Worm (Caenorhabditis elegans) whole organism, young adult: ENCODE data around the gene C17H11.4.

ENCODE experiments used
- C06A6.2 ChIP-seq: fragments of 200-800 bp; sonication (Bioruptor generic); conservative IDR thresholded peaks from 2 replicates; pipeline ENCODE4 v1.3.6; 2022; ENCODE audit warnings: missing genetic modification characterization, missing compliant biosample characterization
- K11D2.4 ChIP-seq: fragments of 200-800 bp; sonication (Bioruptor generic); IDR thresholded peaks from 2 replicates; pipeline ENCODE4 v1.3.6; 2022; ENCODE audit warnings: missing genetic modification reagents, missing genetic modification characterization, missing compliant biosample characterization
- K12H6.12 ChIP-seq: fragments of 200-800 bp; sonication (Bioruptor generic); optimal IDR thresholded peaks from 2 replicates; lab custom pipeline; 2018; ENCODE audit warnings: mild to moderate bottlenecking, missing genetic modification characterization, missing compliant biosample characterization
- Y95B8A.8 ChIP-seq: fragments of 200-800 bp; sonication (Bioruptor generic); IDR thresholded peaks from 2 replicates; pipeline ENCODE4 v1.3.6; 2022; ENCODE audit warnings: missing genetic modification reagents, missing genetic modification characterization, missing compliant biosample characterization
- ZK185.1 ChIP-seq: sonication (generic microtip); optimal IDR thresholded peaks from 2 replicates; lab custom pipeline; 2016; ENCODE audit warnings: mild to moderate bottlenecking, missing genetic modification characterization, missing compliant biosample characterization; ENCODE audit not compliant: poor library complexity, severe bottlenecking
- ama-1 ChIP-seq, 3 experiments: fragments of 150-350 bp in 1 of 3; sonication (generic microtip) in 2 of 3; optimal IDR thresholded peaks; 2 replicates each; lab custom pipeline; 2014 to 2018; ENCODE audit warnings: missing biosample characterization in 2 of 3, missing genetic modification characterization in 2 of 3, missing genetic modification reagents in 2 of 3
- atf-7 ChIP-seq: sonication (generic microtip); optimal IDR thresholded peaks from 2 replicates; lab custom pipeline; 2017; ENCODE audit warnings: mild to moderate bottlenecking, missing genetic modification characterization, missing compliant biosample characterization
- ceh-27 ChIP-seq: fragments of 200-800 bp; sonication (Bioruptor generic); optimal IDR thresholded peaks from 2 replicates; lab custom pipeline; 2018; ENCODE audit warnings: mild to moderate bottlenecking, missing genetic modification characterization, moderate library complexity, missing compliant biosample characterization
- dox-1 ChIP-seq: fragments of 200-800 bp; sonication (Bioruptor generic); IDR thresholded peaks from 2 replicates; pipeline ENCODE4 v1.3.6; 2022; ENCODE audit warnings: missing genetic modification reagents, missing genetic modification characterization, missing compliant biosample characterization
- efl-1 ChIP-seq: fragments of 150-350 bp; optimal IDR thresholded peaks from 2 replicates; lab custom pipeline; 2014; ENCODE audit warnings: missing biosample characterization, missing genetic modification reagents, missing genetic modification characterization
- egrh-3 ChIP-seq: fragments of 200-800 bp; sonication (Bioruptor generic); IDR thresholded peaks from 2 replicates; pipeline ENCODE4 v1.3.6; 2022; ENCODE audit warnings: missing genetic modification reagents, missing genetic modification characterization, missing compliant biosample characterization
- ets-4 ChIP-seq: fragments of 200-800 bp; sonication (Bioruptor generic); optimal IDR thresholded peaks from 2 replicates; lab custom pipeline; 2018; ENCODE audit warnings: mild to moderate bottlenecking, missing genetic modification characterization, missing compliant biosample characterization
- fkh-3 ChIP-seq: sonication (generic microtip); optimal IDR thresholded peaks from 2 replicates; lab custom pipeline; 2016; ENCODE audit warnings: mild to moderate bottlenecking, missing genetic modification characterization, missing compliant biosample characterization
- him-1 ChIP-seq: sonication (generic microtip); optimal IDR thresholded peaks from 2 replicates; lab custom pipeline; 2016; ENCODE audit warnings: missing genotype, missing genetic modification reagents, missing genetic modification characterization, missing compliant biosample characterization
- hmg-1.2 ChIP-seq: fragments of 200-800 bp; sonication (Bioruptor generic); IDR thresholded peaks from 2 replicates; pipeline ENCODE4 v1.3.6; 2022; ENCODE audit warnings: missing genetic modification reagents, missing genetic modification characterization, missing compliant biosample characterization
- hmg-20 ChIP-seq: fragments of 200-800 bp; sonication (Bioruptor generic); IDR thresholded peaks from 2 replicates; pipeline ENCODE4 v1.3.6; 2022; ENCODE audit warnings: missing genetic modification reagents, missing genetic modification characterization, missing compliant biosample characterization
- hsf-1 ChIP-seq: fragments of 200-800 bp; sonication (Bioruptor generic); IDR thresholded peaks from 2 replicates; pipeline ENCODE4 v1.3.6; 2022; ENCODE audit warnings: missing genetic modification reagents, missing genetic modification characterization, missing compliant biosample characterization
- lin-40 ChIP-seq: sonication (generic microtip); optimal IDR thresholded peaks from 2 replicates; lab custom pipeline; 2016; ENCODE audit warnings: missing genetic modification characterization, mild to moderate bottlenecking, missing compliant biosample characterization, missing genotype, missing genetic modification reagents
- lin-54 ChIP-seq: fragments of 200-800 bp; sonication (Bioruptor generic); optimal IDR thresholded peaks from 2 replicates; lab custom pipeline; 2018; ENCODE audit warnings: mild to moderate bottlenecking, missing genetic modification characterization, missing compliant biosample characterization
- lsy-27 ChIP-seq: sonication (generic microtip); optimal IDR thresholded peaks from 2 replicates; lab custom pipeline; 2017; ENCODE audit warnings: missing genetic modification characterization, mild to moderate bottlenecking, missing compliant biosample characterization, antibody characterized with exemption, missing genotype, borderline replicate concordance; ENCODE audit not compliant: insufficient read depth
- madf-10 ChIP-seq: sonication (generic microtip); optimal IDR thresholded peaks from 2 replicates; lab custom pipeline; 2016; ENCODE audit warnings: mild to moderate bottlenecking, missing genetic modification characterization, missing compliant biosample characterization
- madf-8 ChIP-seq: fragments of 200-800 bp; sonication (Bioruptor generic); conservative IDR thresholded peaks from 2 replicates; pipeline ENCODE4 v1.3.6; 2022; ENCODE audit warnings: missing genetic modification reagents, missing genetic modification characterization, missing compliant biosample characterization
- nhr-120 ChIP-seq: fragments of 200-800 bp; sonication (Bioruptor generic); IDR thresholded peaks from 2 replicates; pipeline ENCODE4 v1.3.6; 2022; ENCODE audit warnings: missing genetic modification characterization, missing compliant biosample characterization
- nhr-80 ChIP-seq: sonication (generic microtip); optimal IDR thresholded peaks from 2 replicates; lab custom pipeline; 2016; ENCODE audit warnings: missing genetic modification characterization, missing compliant biosample characterization
- rcor-1 ChIP-seq: fragments of 200-800 bp; sonication (Bioruptor generic); IDR thresholded peaks from 2 replicates; pipeline ENCODE4 v1.3.6; 2022; ENCODE audit warnings: missing genetic modification reagents, missing genetic modification characterization, missing compliant biosample characterization
- snpc-4 ChIP-seq, 5 experiments: fragments of 150-350 bp in 1 of 5; sonication (generic microtip) in 4 of 5; optimal IDR thresholded peaks; 2 replicates each; lab custom pipeline; 2014 to 2018; ENCODE audit warnings: missing genetic modification characterization in 5 of 5, missing biosample characterization in 3 of 5, antibody characterized with exemption in 2 of 5, mild to moderate bottlenecking in 2 of 5, missing compliant biosample characterization in 2 of 5, missing genotype in 2 of 5, moderate library complexity in 2 of 5, missing genetic modification reagents in 1 of 5
- somi-1 ChIP-seq: fragments of 200-800 bp; sonication (Bioruptor generic); optimal IDR thresholded peaks from 2 replicates; lab custom pipeline; 2018; ENCODE audit warnings: mild to moderate bottlenecking, missing genetic modification characterization, missing compliant biosample characterization
- tbp1 ChIP-seq: fragments of 200-800 bp; sonication (Bioruptor generic); optimal IDR thresholded peaks from 2 replicates; lab custom pipeline; 2018; ENCODE audit warnings: mild to moderate bottlenecking, missing genetic modification characterization, missing compliant biosample characterization
- unc-130 ChIP-seq: sonication (generic microtip); optimal IDR thresholded peaks from 2 replicates; lab custom pipeline; 2016; ENCODE audit warnings: missing genetic modification reagents, missing genetic modification characterization, missing compliant biosample characterization
- ztf-3 ChIP-seq: fragments of 200-800 bp; sonication (Bioruptor generic); optimal IDR thresholded peaks from 2 replicates; lab custom pipeline; 2018; ENCODE audit warnings: mild to moderate bottlenecking, missing genetic modification characterization, missing compliant biosample characterization

Gene C17H11.4

DNA sequence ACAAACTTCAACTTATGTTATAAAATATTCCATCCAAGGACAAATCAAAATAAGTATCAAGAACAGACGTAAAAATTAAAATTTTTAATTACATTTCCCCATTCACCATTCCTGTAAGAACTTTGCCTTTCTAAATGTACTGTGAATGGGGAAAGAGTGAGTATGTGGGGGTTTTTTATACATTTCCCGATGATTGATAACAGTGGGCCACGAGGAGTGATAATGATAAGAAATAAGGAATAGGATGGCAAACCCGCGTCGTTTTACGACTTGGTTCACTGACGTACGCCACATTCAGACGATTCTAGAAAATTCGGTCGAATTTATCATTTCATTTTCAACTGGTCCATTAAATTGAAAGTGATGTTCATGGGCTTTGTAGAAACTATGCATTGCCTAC is 29.6 kb upstream of the C17H11.4 start, which contains the start of gene cdd-1:
Gene cdd-1 (minus strand): TSS at position 151 of the 400 bp plus-strand sequence.
- peak; percentile 73 for TF ChIP-seq nhr-80 (tag; lab: Kevin White, UChicago)
- peak; percentile 26 for TF ChIP-seq tbp1 (GFP tag; lab: Kevin White, UChicago)
- TF ChIP-seq madf-10 (tag; lab: Kevin White, UChicago): peak; percentile 0
- TF ChIP-seq lin-40 (tag; lab: Kevin White, UChicago): peak; percentile 50
- TF ChIP-seq hsf-1 (GFP tag; lab: Robert Waterston, UW): peak; percentile 71; the same call in 1 of the 2 replicates
- TF ChIP-seq rcor-1 (GFP tag; lab: Robert Waterston, UW): no peak
- no peak for TF ChIP-seq fkh-3

- TF ChIP-seq ceh-27: peak; percentile 22
- TF ChIP-seq ztf-3 (GFP tag; lab: Kevin White, UChicago): no peak
- TF ChIP-seq madf-8 (GFP tag; lab: Robert Waterston, UW): no peak
- TF ChIP-seq ZK185.1: no peak
- TF ChIP-seq unc-130: no peak
- no peak for TF ChIP-seq rcor-1 (GFP tag; lab: Robert Waterston, UW)
- TF ChIP-seq K11D2.4 (GFP tag; lab: Robert Waterston, UW): peak; percentile 41; the same call in 1 of the 2 replicates
- TF ChIP-seq ama-1 (optimal IDR thresholded peaks at IDR 0.05; lab: Kevin White, UChicago): no peak
- TF ChIP-seq ama-1 (GFP tag; optimal IDR thresholded peaks at IDR 0.05; lab: Kevin White, UChicago): no peak
- no peak for TF ChIP-seq lin-54 (GFP tag; lab: Kevin White, UChicago)
- TF ChIP-seq hmg-1.2 (GFP tag; lab: Robert Waterston, UW): peak; percentile 21; the same call in 1 of the 2 replicates
- no peak for TF ChIP-seq him-1 (tag; lab: Kevin White, UChicago)
- no peak for TF ChIP-seq efl-1
- no peak for TF ChIP-seq Y95B8A.8 (GFP tag; lab: Robert Waterston, UW)
- no peak for TF ChIP-seq dox-1 (GFP tag; lab: Robert Waterston, UW)
- TF ChIP-seq nhr-120: no peak
- TF ChIP-seq lsy-27 (tag; lab: Kevin White, UChicago): no peak
- no peak for TF ChIP-seq hsf-1 (GFP tag; lab: Robert Waterston, UW)
- no peak for TF ChIP-seq atf-7 (tag; lab: Kevin White, UChicago)
- no peak for TF ChIP-seq C06A6.2 (GFP tag; lab: Robert Waterston, UW)
- TF ChIP-seq snpc-4 (GFP tag; optimal IDR thresholded peaks at IDR 0.05; lab: Kevin White, UChicago): no peak
- no peak for TF ChIP-seq snpc-4 (tag; optimal IDR thresholded peaks at IDR 0.05; lab: Kevin White, UChicago)
- peak; percentile 12 for TF ChIP-seq K12H6.12 (tag; lab: Kevin White, UChicago)
- no peak for TF ChIP-seq egrh-3
- TF ChIP-seq, all 124 proteins: peak for 4
Measured at ce11 chrX:8205919-8206318, 24.5 kb upstream of the C17H11.4 start.

ce11 chrX:8204475-8204874 is 23.0 kb upstream of the C17H11.4 start:
- no peak for TF ChIP-seq ets-4

- TF ChIP-seq efl-1 (no peak), somi-1 (GFP tag; lab: Kevin White, UChicago) (no peak)
Measured at ce11 chrX:8203684-8204083, 22.2 kb upstream of the C17H11.4 start, which contains the start of gene C17H11.6. Gene C17H11.6 (minus strand): TSS chrX:8203784.

- peak; percentile 23 for TF ChIP-seq ceh-27
- TF ChIP-seq hmg-20 (GFP tag; lab: Robert Waterston, UW): no peak
- TF ChIP-seq, all 124 proteins: peak for 1
Measured at ce11 chrX:8201210-8201609, 19.8 kb upstream of the C17H11.4 start.
